Fruit fly (Drosophila melanogaster): ENCODE data around the gene CG11771.

- TF ChIP-seq usp (GFP tag; optimal IDR thresholded peaks at IDR 0.05) (no peak), pan (optimal IDR thresholded peaks at IDR 0.05) (no peak), CG8478 (optimal IDR thresholded peaks at IDR 0.05) (no peak), Dll (optimal IDR thresholded peaks at IDR 0.05) (no peak)
These were observed 38.4 kb upstream of the CG11771 start for dm6 chr3R:24893320-24893955.

All from whole organism.